Fruit fly (Drosophila melanogaster) whole organism, adult: ENCODE results near the gene Oat.

ENCODE experiments used
- CG11617 ChIP-seq: fragments of 200-800 bp; sonication (Bioruptor generic); optimal IDR thresholded peaks from 2 replicates; lab custom pipeline; 2017; ENCODE audit warnings: mild to moderate bottlenecking, missing biosample characterization, missing genetic modification reagents, missing genetic modification characterization
- CG12768 ChIP-seq: fragments of 200-800 bp; sonication (Bioruptor generic); optimal IDR thresholded peaks from 2 replicates; lab custom pipeline; 2017; ENCODE audit warnings: missing biosample characterization, missing genetic modification characterization, mild to moderate bottlenecking, moderate library complexity, missing genetic modification reagents
- CG1620 ChIP-seq: fragments of 200-800 bp; sonication (Bioruptor generic); optimal IDR thresholded peaks from 2 replicates; lab custom pipeline; 2016; ENCODE audit warnings: missing biosample characterization, missing genetic modification characterization
- CG33017 ChIP-seq: fragments of 200-800 bp; sonication (Bioruptor generic); optimal IDR thresholded peaks from 2 replicates; lab custom pipeline; 2018; ENCODE audit warnings: missing biosample characterization, mild to moderate bottlenecking, missing genetic modification characterization, moderate library complexity
- CG7101 ChIP-seq: fragments of 200-800 bp; sonication (Bioruptor generic); optimal IDR thresholded peaks from 2 replicates; lab custom pipeline; 2018; ENCODE audit warnings: missing biosample characterization, mild to moderate bottlenecking, missing genetic modification characterization, moderate library complexity
- cic ChIP-seq: fragments of 200-800 bp; sonication (Bioruptor generic); optimal IDR thresholded peaks from 2 replicates; lab custom pipeline; 2017; ENCODE audit warnings: missing biosample characterization, mild to moderate bottlenecking, missing genetic modification characterization, moderate library complexity
- ovo ChIP-seq: fragments of 200-800 bp; sonication (Bioruptor generic); optimal IDR thresholded peaks from 2 replicates; lab custom pipeline; 2016; ENCODE audit warnings: missing biosample characterization, missing genetic modification characterization
- pad ChIP-seq: fragments of 200-800 bp; sonication (Bioruptor generic); optimal IDR thresholded peaks from 3 replicates; lab custom pipeline; 2017; ENCODE audit warnings: missing biosample characterization, missing genetic modification characterization, mild to moderate bottlenecking, moderate library complexity, missing genetic modification reagents
- tj ChIP-seq: fragments of 200-800 bp; sonication (Bioruptor generic); optimal IDR thresholded peaks from 3 replicates; lab custom pipeline; 2017; ENCODE audit warnings: missing biosample characterization, mild to moderate bottlenecking, missing genetic modification characterization, moderate library complexity

dm6 chr3L:19631867-19632266, 17.8 kb downstream of the Oat start:
- TF ChIP-seq tj (GFP tag; lab: Kevin White, UChicago) (no peak), ovo (GFP tag; lab: Kevin White, UChicago) (no peak), CG11617 (GFP tag; lab: Kevin White, UChicago) (no peak), CG33017 (no peak), cic (no peak), CG7101 (no peak), CG1620 (GFP tag; lab: Kevin White, UChicago) (no peak), pad (GFP tag; lab: Kevin White, UChicago) (peak; percentile 77), CG12768 (GFP tag; lab: Kevin White, UChicago) (no peak)
